Fruit fly (Drosophila melanogaster) whole organism, embryonic: ENCODE measurements around the gene CG17118.

ENCODE experiments used
- Abd-B ChIP-seq: fragments of 200-800 bp; sonication (Bioruptor generic); optimal IDR thresholded peaks from 2 replicates; lab custom pipeline; 2018; ENCODE audit warnings: missing biosample characterization, mild to moderate bottlenecking, missing genetic modification characterization, moderate library complexity
- Antp ChIP-seq: fragments of 200-800 bp; sonication (Bioruptor generic); optimal IDR thresholded peaks from 3 replicates; lab custom pipeline; 2016; ENCODE audit warnings: missing biosample characterization, missing genetic modification characterization
- CG10267 ChIP-seq: fragments of 200-800 bp; sonication (Bioruptor generic); optimal IDR thresholded peaks from 2 replicates; lab custom pipeline; 2018; ENCODE audit warnings: missing biosample characterization, mild to moderate bottlenecking, missing genetic modification characterization, moderate library complexity
- CG10543 ChIP-seq: fragments of 200-800 bp; sonication (Bioruptor generic); optimal IDR thresholded peaks from 3 replicates; lab custom pipeline; 2017; ENCODE audit warnings: missing biosample characterization, mild to moderate bottlenecking, missing genetic modification characterization, moderate library complexity
- CG10565 ChIP-seq: fragments of 200-800 bp; sonication (Bioruptor generic); optimal IDR thresholded peaks from 3 replicates; lab custom pipeline; 2016; ENCODE audit warnings: missing biosample characterization, mild to moderate bottlenecking, missing genetic modification characterization
- CG10979 ChIP-seq: fragments of 200-800 bp; sonication (Bioruptor generic); optimal IDR thresholded peaks from 2 replicates; lab custom pipeline; 2018; ENCODE audit warnings: missing biosample characterization, mild to moderate bottlenecking, missing genetic modification characterization, moderate library complexity
- CG12071 ChIP-seq: fragments of 200-800 bp; sonication (Bioruptor generic); optimal IDR thresholded peaks from 3 replicates; lab custom pipeline; 2018; ENCODE audit warnings: missing biosample characterization, mild to moderate bottlenecking, missing genetic modification characterization
- CG12659 ChIP-seq: fragments of 200-800 bp; sonication (Bioruptor generic); optimal IDR thresholded peaks from 3 replicates; lab custom pipeline; 2017; ENCODE audit warnings: mild to moderate bottlenecking, missing biosample characterization, missing genetic modification reagents, missing genetic modification characterization
- CG13287 ChIP-seq: fragments of 200-800 bp; sonication (Bioruptor generic); IDR thresholded peaks from 2 replicates; pipeline ENCODE4 v1.3.6; 2022; ENCODE audit warnings: missing biosample characterization, missing genetic modification characterization; ENCODE audit not compliant: partially characterized antibody
- CG17361 ChIP-seq: fragments of 200-800 bp; sonication (Bioruptor generic); IDR thresholded peaks from 3 replicates; pipeline ENCODE4 v1.3.6; 2022; ENCODE audit warnings: missing biosample characterization, missing genetic modification characterization
- CG17802 ChIP-seq: fragments of 200-800 bp; sonication (Bioruptor generic); optimal IDR thresholded peaks from 2 replicates; lab custom pipeline; 2018; ENCODE audit warnings: missing biosample characterization, mild to moderate bottlenecking, missing genetic modification characterization, moderate library complexity
- CG18011 ChIP-seq: fragments of 200-800 bp; sonication (Bioruptor generic); optimal IDR thresholded peaks from 2 replicates; lab custom pipeline; 2017; ENCODE audit warnings: missing biosample characterization, missing genetic modification characterization, mild to moderate bottlenecking, moderate library complexity, missing genotype
- CG18262 ChIP-seq: fragments of 200-800 bp; optimal IDR thresholded peaks from 3 replicates; lab custom pipeline; 2019; ENCODE audit warnings: missing biosample characterization, mild to moderate bottlenecking, missing genetic modification characterization, moderate library complexity
- CG30431 ChIP-seq: fragments of 200-800 bp; sonication (Bioruptor generic); optimal IDR thresholded peaks from 2 replicates; lab custom pipeline; 2017; ENCODE audit warnings: missing biosample characterization, missing genetic modification characterization
- CG34224 ChIP-seq: fragments of 200-800 bp; sonication (Bioruptor generic); IDR thresholded peaks from 3 replicates; pipeline ENCODE4 v1.3.6; 2022; ENCODE audit warnings: missing biosample characterization, missing genetic modification characterization; ENCODE audit not compliant: partially characterized antibody
- CG4328 ChIP-seq: fragments of 200-800 bp; sonication (Bioruptor generic); optimal IDR thresholded peaks from 3 replicates; lab custom pipeline; 2017; ENCODE audit warnings: missing biosample characterization, missing genetic modification reagents, missing genetic modification characterization
- CG6272 ChIP-seq: fragments of 200-800 bp; sonication (Bioruptor generic); IDR thresholded peaks from 2 replicates; pipeline ENCODE4 v1.3.6; 2022; ENCODE audit warnings: missing biosample characterization, missing genetic modification characterization
- CG6791 ChIP-seq: fragments of 200-800 bp; sonication (Bioruptor generic); IDR thresholded peaks from 3 replicates; pipeline ENCODE4 v1.3.6; 2022; ENCODE audit warnings: missing biosample characterization, missing genetic modification characterization; ENCODE audit not compliant: partially characterized antibody
- CG7839 ChIP-seq: fragments of 200-800 bp; sonication (Bioruptor generic); optimal IDR thresholded peaks from 3 replicates; lab custom pipeline; 2018; ENCODE audit warnings: missing biosample characterization, mild to moderate bottlenecking, missing genetic modification characterization, moderate library complexity
- CG9609 ChIP-seq: fragments of 200-800 bp; sonication (Bioruptor generic); optimal IDR thresholded peaks from 3 replicates; lab custom pipeline; 2016; ENCODE audit warnings: missing biosample characterization, missing genetic modification characterization
- CG9797 ChIP-seq: fragments of 200-800 bp; sonication (Bioruptor generic); optimal IDR thresholded peaks from 3 replicates; lab custom pipeline; 2018; ENCODE audit warnings: missing biosample characterization, mild to moderate bottlenecking, missing genetic modification characterization
- CoRest ChIP-seq: fragments of 200-800 bp; sonication (Bioruptor generic); optimal IDR thresholded peaks from 3 replicates; lab custom pipeline; 2018; ENCODE audit warnings: missing biosample characterization, mild to moderate bottlenecking, missing genetic modification characterization, moderate library complexity
- Dbx ChIP-seq: fragments of 200-800 bp; sonication (Bioruptor generic); IDR thresholded peaks from 3 replicates; pipeline ENCODE4 v1.3.6; 2022; ENCODE audit warnings: missing biosample characterization, missing genetic modification characterization
- Ets97D ChIP-seq: fragments of 200-800 bp; sonication (Bioruptor generic); optimal IDR thresholded peaks from 3 replicates; lab custom pipeline; 2016; ENCODE audit warnings: missing biosample characterization, missing genetic modification characterization
- HLH3B ChIP-seq: fragments of 200-800 bp; sonication (Bioruptor generic); IDR thresholded peaks from 2 replicates; pipeline ENCODE4 v1.3.6; 2022; ENCODE audit warnings: missing biosample characterization, missing genetic modification characterization
- NK7.1 ChIP-seq: fragments of 200-800 bp; sonication (Bioruptor generic); optimal IDR thresholded peaks from 3 replicates; lab custom pipeline; 2016; ENCODE audit warnings: missing biosample characterization, missing genetic modification characterization
- Pdp1 ChIP-seq, 2 experiments: fragments of 200-800 bp; sonication (Bioruptor generic); optimal IDR thresholded peaks; 3 replicates each; lab custom pipeline; 2016; ENCODE audit warnings: missing biosample characterization in 2 of 2, missing genetic modification characterization in 2 of 2, mild to moderate bottlenecking in 1 of 2, moderate library complexity in 1 of 2
- amos ChIP-seq: fragments of 200-800 bp; sonication (Bioruptor generic); IDR thresholded peaks from 2 replicates; pipeline ENCODE4 v1.3.6; 2022; ENCODE audit warnings: missing biosample characterization, missing genetic modification characterization; ENCODE audit not compliant: partially characterized antibody
- bcd ChIP-seq: fragments of 200-800 bp; sonication (Bioruptor generic); optimal IDR thresholded peaks from 2 replicates; lab custom pipeline; 2017; ENCODE audit warnings: missing biosample characterization, mild to moderate bottlenecking, missing genetic modification characterization
- btn ChIP-seq: fragments of 200-800 bp; sonication (Bioruptor generic); optimal IDR thresholded peaks from 2 replicates; lab custom pipeline; 2016; ENCODE audit warnings: missing biosample characterization, missing genetic modification characterization
- dmrt99B ChIP-seq: fragments of 200-800 bp; sonication (Bioruptor generic); optimal IDR thresholded peaks from 2 replicates; lab custom pipeline; 2018; ENCODE audit warnings: missing biosample characterization, mild to moderate bottlenecking, missing genetic modification characterization, moderate library complexity
- fru ChIP-seq: fragments of >200 bp; optimal IDR thresholded peaks from 2 replicates; lab custom pipeline; 2017
- gro ChIP-seq: fragments of 200-800 bp; sonication (Bioruptor generic); optimal IDR thresholded peaks from 2 replicates; lab custom pipeline; 2016; ENCODE audit warnings: missing biosample characterization, missing genetic modification characterization
- gsb ChIP-seq: fragments of 200-800 bp; sonication (Bioruptor generic); IDR thresholded peaks from 2 replicates; pipeline ENCODE4 v1.3.6; 2022; ENCODE audit warnings: missing biosample characterization, missing genetic modification characterization
- inv ChIP-seq: fragments of 200-800 bp; sonication (Bioruptor generic); IDR thresholded peaks from 2 replicates; pipeline ENCODE4 v1.3.6; 2022; ENCODE audit warnings: missing biosample characterization, missing genetic modification characterization; ENCODE audit not compliant: partially characterized antibody
- ken ChIP-seq: fragments of 200-800 bp; sonication (Bioruptor generic); IDR thresholded peaks from 3 replicates; pipeline ENCODE4 v1.3.6; 2022; ENCODE audit warnings: missing biosample characterization, missing genetic modification characterization
- kni ChIP-seq: fragments of 200-800 bp; sonication (Bioruptor generic); optimal IDR thresholded peaks from 3 replicates; lab custom pipeline; 2017; ENCODE audit warnings: mild to moderate bottlenecking, missing biosample characterization, missing genetic modification reagents, missing genetic modification characterization
- lbe ChIP-seq: fragments of 200-800 bp; sonication (Bioruptor generic); optimal IDR thresholded peaks from 2 replicates; lab custom pipeline; 2016; ENCODE audit warnings: missing biosample characterization, mild to moderate bottlenecking, missing genetic modification characterization
- mirr ChIP-seq: fragments of 200-800 bp; sonication (Bioruptor generic); optimal IDR thresholded peaks from 3 replicates; lab custom pipeline; 2018; ENCODE audit warnings: missing biosample characterization, mild to moderate bottlenecking, missing genetic modification characterization
- pho ChIP-seq: fragments of 200-800 bp; sonication (Bioruptor generic); optimal IDR thresholded peaks from 2 replicates; lab custom pipeline; 2016; ENCODE audit warnings: missing biosample characterization, missing genetic modification characterization
- prd ChIP-seq, 3 experiments: fragments of >200 bp in 2 of 3; fragments of 200-800 bp in 1 of 3; sonication (Bioruptor generic) in 1 of 3; optimal IDR thresholded peaks in 2 of 3; IDR thresholded peaks in 1 of 3; 2 replicates in 2 of 3; 3 replicates in 1 of 3; pipeline versions ENCODE4 v1.3.6 to Lab custom; 2017 to 2022; ENCODE audit warnings: missing biosample characterization in 1 of 3, missing genetic modification characterization in 1 of 3
- slou ChIP-seq: fragments of 200-800 bp; sonication (Bioruptor generic); optimal IDR thresholded peaks from 3 replicates; lab custom pipeline; 2016; ENCODE audit warnings: missing biosample characterization, missing genetic modification characterization
- so ChIP-seq: fragments of 200-800 bp; sonication (Bioruptor generic); IDR thresholded peaks from 3 replicates; pipeline ENCODE4 v1.3.6; 2022; ENCODE audit warnings: missing biosample characterization, missing genetic modification characterization
- stwl ChIP-seq: fragments of 200-800 bp; sonication (Bioruptor generic); optimal IDR thresholded peaks from 3 replicates; lab custom pipeline; 2018; ENCODE audit warnings: missing biosample characterization, mild to moderate bottlenecking, missing genetic modification characterization, moderate library complexity
- tna ChIP-seq: fragments of 200-800 bp; sonication (Bioruptor generic); IDR thresholded peaks from 2 replicates; pipeline ENCODE4 v1.3.6; 2022; ENCODE audit warnings: missing biosample characterization, missing genetic modification characterization; ENCODE audit not compliant: partially characterized antibody
- trem ChIP-seq: fragments of 200-800 bp; optimal IDR thresholded peaks from 3 replicates; lab custom pipeline; 2019; ENCODE audit warnings: missing biosample characterization, mild to moderate bottlenecking, missing genetic modification characterization, moderate library complexity
- unc-4 ChIP-seq: fragments of 200-800 bp; sonication (Bioruptor generic); IDR thresholded peaks from 2 replicates; pipeline ENCODE4 v1.3.6; 2022; ENCODE audit warnings: missing biosample characterization, missing genetic modification characterization; ENCODE audit not compliant: partially characterized antibody
- wdn ChIP-seq: fragments of 200-800 bp; sonication (Bioruptor generic); IDR thresholded peaks from 2 replicates; pipeline ENCODE4 v1.3.6; 2022; ENCODE audit warnings: missing biosample characterization, missing genetic modification characterization

Gene CG17118

dm6 chr2L:10767597-10768188 lies 37.6 kb downstream of the CG17118 start, which contains the start of gene Ubc2 (continued):
- TF ChIP-seq CG7839 (tag; lab: Kevin White, UChicago) (no peak), btn (GFP tag; lab: Kevin White, UChicago) (no peak), CG9609 (GFP tag; lab: Kevin White, UChicago) (peak; percentile 52), ken (GFP tag; lab: Robert Waterston, UW) (0 out of 3 replicates have a peak, but pooled peaks have one; percentile 23), CoRest (tag; lab: Kevin White, UChicago) (peak; percentile 35), Abd-B (peak; percentile 20), CG6272 (peak; percentile 31; the same call in 1 of the 2 replicates), inv (GFP tag; lab: Robert Waterston, UW) (peak; percentile 65; the same call in 1 of the 2 replicates), Antp (GFP tag; lab: Kevin White, UChicago) (peak; percentile 44), CG10565 (GFP tag; lab: Kevin White, UChicago) (no peak), pho (GFP tag; lab: Kevin White, UChicago) (peak; percentile 46), fru (lab: Kevin White, UChicago) (no peak), CG6791 (GFP tag; lab: Robert Waterston, UW) (peak; percentile 85), CG34224 (GFP tag; lab: Robert Waterston, UW) (peak; percentile 85), CG17802 (tag; lab: Kevin White, UChicago) (no peak), wdn (GFP tag; lab: Robert Waterston, UW) (no peak), Dbx (GFP tag; lab: Robert Waterston, UW) (0 out of 3 replicates have a peak, but pooled peaks have one; percentile 22), bcd (GFP tag; lab: Kevin White, UChicago) (no peak), CG10267 (peak; percentile 55), HLH3B (GFP tag; lab: Robert Waterston, UW) (0 out of 2 replicates have a peak, but pooled peaks have one; percentile 21), CG18011 (GFP tag; lab: Kevin White, UChicago) (no peak), trem (peak; percentile 47), CG18262 (tag; lab: Kevin White, UChicago) (no peak), CG17361 (no peak), lbe (GFP tag; lab: Kevin White, UChicago) (no peak), CG10979 (peak; percentile 10), tna (peak; percentile 75), Pdp1 (GFP tag; optimal IDR thresholded peaks at IDR 0.05; lab: Kevin White, UChicago) (peak in 1 of 2 experiments; percentile 41), dmrt99B (tag; lab: Kevin White, UChicago) (no peak), CG30431 (GFP tag; lab: Kevin White, UChicago) (no peak), CG12071 (no peak), slou (no peak), amos (peak; percentile 87), gro (GFP tag; lab: Kevin White, UChicago) (peak; percentile 31), unc-4 (peak; percentile 82), CG13287 (GFP tag; lab: Robert Waterston, UW) (peak; percentile 89), CG10543 (no peak), kni (GFP tag; lab: Kevin White, UChicago) (no peak), Ets97D (GFP tag; lab: Kevin White, UChicago) (peak; percentile 94), CG9797 (peak; percentile 40), CG12659 (GFP tag; lab: Kevin White, UChicago) (peak; percentile 81), mirr (GFP tag; lab: Kevin White, UChicago) (no peak), so (GFP tag; lab: Robert Waterston, UW) (0 out of 3 replicates have a peak, but pooled peaks have one; percentile 32), gsb (GFP tag; lab: Robert Waterston, UW) (no peak), prd (optimal IDR thresholded peaks at IDR 0.05; lab: Kevin White, UChicago) (no peak), prd (GFP tag; IDR thresholded peaks at IDR 0.05; lab: Robert Waterston, UW) (peak; percentile 33; the same call in 2 of the 3 replicates), NK7.1 (GFP tag; lab: Kevin White, UChicago) (no peak), CG4328 (no peak), stwl (tag; lab: Kevin White, UChicago) (peak; percentile 95)
